Worm (Caenorhabditis elegans): ENCODE data around the gene Y51A2B.5.

- no peak for TF ChIP-seq W03F9.2 (tag; optimal IDR thresholded peaks at IDR 0.05)
- no peak for TF ChIP-seq him-1 (tag; optimal IDR thresholded peaks at IDR 0.05)
- no peak for TF ChIP-seq dao-5 (tag; optimal IDR thresholded peaks at IDR 0.05)
Observed at ce11 chrV:18410142-18410541, 21.1 kb downstream of the Y51A2B.5 start, which contains the start of gene srh-207.
